Worm (Caenorhabditis elegans): ENCODE data around the gene F54G2.1.
A peak's percentile ranks its signal among the peaks of the same experiment; 100 is the strongest.

Gene F54G2.1

ce11 chrX:2674514-2674913 lies 10.3 kb upstream of the F54G2.1 start:
- TF ChIP-seq ceh-24 (tag; optimal IDR thresholded peaks at IDR 0.05) (no peak), ama-1 (optimal IDR thresholded peaks at IDR 0.05) (no peak), ttx-3 (tag; optimal IDR thresholded peaks at IDR 0.05) (no peak), madf-2 (tag; optimal IDR thresholded peaks at IDR 0.05) (no peak), rnt-1 (tag; optimal IDR thresholded peaks at IDR 0.05) (no peak), T23F11.4 (GFP tag; optimal IDR thresholded peaks at IDR 0.05) (no peak), fax-1 (tag; optimal IDR thresholded peaks at IDR 0.05) (no peak), unc-42 (tag; optimal IDR thresholded peaks at IDR 0.05) (no peak), pag-3 (tag; optimal IDR thresholded peaks at IDR 0.05; ENCODE audit: borderline replicate concordance) (no peak), ceh-18 (tag; optimal IDR thresholded peaks at IDR 0.05) (no peak), che-1 (tag; optimal IDR thresholded peaks at IDR 0.05) (no peak), Y22D7AL.16 (tag; optimal IDR thresholded peaks at IDR 0.05) (no peak), ceh-31 (tag; optimal IDR thresholded peaks at IDR 0.05) (no peak), tbx-2 (tag; optimal IDR thresholded peaks at IDR 0.05) (no peak), K02D7.2 (tag; optimal IDR thresholded peaks at IDR 0.05) (no peak)

ce11 chrX:2673272-2673671 lies 9.1 kb upstream of the F54G2.1 start, which contains the start of gene ser-7:
ser-7 (plus strand) TSS chrX:2673572.
- no peak for TF ChIP-seq K09A11.1 (tag; optimal IDR thresholded peaks at IDR 0.05; ENCODE audit: insufficient read depth)
- TF ChIP-seq ref-2 (tag; optimal IDR thresholded peaks at IDR 0.05), result no peak
- TF ChIP-seq ahr-1 (tag; optimal IDR thresholded peaks at IDR 0.05), result no peak
- no peak for TF ChIP-seq ceh-6 (GFP tag; optimal IDR thresholded peaks at IDR 0.05)
- TF ChIP-seq pat-9 (tag; optimal IDR thresholded peaks at IDR 0.05), result no peak
- TF ChIP-seq hlh-6 (tag; optimal IDR thresholded peaks at IDR 0.05), result no peak
- TF ChIP-seq hlh-8 (tag; optimal IDR thresholded peaks at IDR 0.05), result no peak
- TF ChIP-seq ceh-31 (tag; optimal IDR thresholded peaks at IDR 0.05), result no peak
- no peak for TF ChIP-seq odd-2 (tag; optimal IDR thresholded peaks at IDR 0.05)
- TF ChIP-seq F13H6.1 (tag; optimal IDR thresholded peaks at IDR 0.05), result no peak

- TF ChIP-seq ttx-3 (tag; optimal IDR thresholded peaks at IDR 0.05), result no peak
- TF ChIP-seq pax-1 (tag; optimal IDR thresholded peaks at IDR 0.05), result no peak
- no peak for TF ChIP-seq ahr-1 (tag; optimal IDR thresholded peaks at IDR 0.05)
- no peak for TF ChIP-seq ceh-9 (tag; optimal IDR thresholded peaks at IDR 0.05)
- TF ChIP-seq ceh-2 (tag; optimal IDR thresholded peaks at IDR 0.05), result no peak
- peak; percentile 54 for TF ChIP-seq nfya-1 (tag; optimal IDR thresholded peaks at IDR 0.05)
- TF ChIP-seq dmd-4 (tag; optimal IDR thresholded peaks at IDR 0.05; ENCODE audit: borderline replicate concordance), result no peak
- no peak for TF ChIP-seq rnt-1 (tag; optimal IDR thresholded peaks at IDR 0.05)
- TF ChIP-seq lim-6 (tag; optimal IDR thresholded peaks at IDR 0.05), result no peak
- TF ChIP-seq npax-4 (tag; optimal IDR thresholded peaks at IDR 0.05), result no peak
- no peak for TF ChIP-seq C08G9.2 (tag; optimal IDR thresholded peaks at IDR 0.05)
- TF ChIP-seq nhr-232 (tag; optimal IDR thresholded peaks at IDR 0.05), result no peak
- no peak for TF ChIP-seq hlh-13 (GFP tag; optimal IDR thresholded peaks at IDR 0.05)
- TF ChIP-seq unc-42 (tag; optimal IDR thresholded peaks at IDR 0.05), result peak; percentile 9
- no peak for TF ChIP-seq ceh-19 (GFP tag; optimal IDR thresholded peaks at IDR 0.05)
- no peak for TF ChIP-seq che-1 (tag; optimal IDR thresholded peaks at IDR 0.05)
- no peak for TF ChIP-seq tbx-7 (tag; optimal IDR thresholded peaks at IDR 0.05)
- no peak for TF ChIP-seq pha-2 (tag; optimal IDR thresholded peaks at IDR 0.05)
- TF ChIP-seq ceh-48 (tag; optimal IDR thresholded peaks at IDR 0.05), result peak; percentile 41
- TF ChIP-seq K02D7.2 (tag; optimal IDR thresholded peaks at IDR 0.05), result no peak
- no peak for TF ChIP-seq hlh-8 (tag; optimal IDR thresholded peaks at IDR 0.05)
- TF ChIP-seq F13H6.1 (tag; optimal IDR thresholded peaks at IDR 0.05), result no peak
- TF ChIP-seq mec-3 (tag; optimal IDR thresholded peaks at IDR 0.05; ENCODE audit: borderline replicate concordance), result no peak
- no peak for TF ChIP-seq ceh-6 (GFP tag; optimal IDR thresholded peaks at IDR 0.05)
- peak; percentile 56 for TF ChIP-seq unc-55 (GFP tag; optimal IDR thresholded peaks at IDR 0.05)
- no peak for TF ChIP-seq unc-3 (GFP tag; conservative IDR thresholded peaks at IDR 0.05)
- TF ChIP-seq unc-3 (tag; optimal IDR thresholded peaks at IDR 0.05), result no peak
- TF ChIP-seq sox-4 (tag; optimal IDR thresholded peaks at IDR 0.05), result no peak
- no peak for TF ChIP-seq elt-4 (tag; optimal IDR thresholded peaks at IDR 0.05)
- TF ChIP-seq madf-2 (tag; optimal IDR thresholded peaks at IDR 0.05), result no peak
- peak; percentile 43 for TF ChIP-seq hlh-30 (tag; optimal IDR thresholded peaks at IDR 0.05; ENCODE audit: insufficient read depth)
- no peak for TF ChIP-seq K09A11.1 (tag; optimal IDR thresholded peaks at IDR 0.05; ENCODE audit: insufficient read depth)
- TF ChIP-seq Y22D7AL.16 (tag; optimal IDR thresholded peaks at IDR 0.05), result no peak
- TF ChIP-seq odd-2 (tag; optimal IDR thresholded peaks at IDR 0.05), result no peak
These were observed 3.6 kb upstream of the F54G2.1 start, which contains the start of gene C09B7.2 for ce11 chrX:2667779-2668178. C09B7.2 (plus strand) TSS chrX:2668127.

Measured in whole organism, late embryonic.